Worm (Caenorhabditis elegans) whole organism, L4/young adult: ENCODE measurements around the gene F15E6.5.

Experiments
- dao-5 ChIP-seq: sonication (generic microtip); optimal IDR thresholded peaks from 2 replicates; lab custom pipeline; 2016; ENCODE audit warnings: missing genotype, missing genetic modification characterization, moderate library complexity, missing compliant biosample characterization
- him-1 ChIP-seq: sonication (generic microtip); optimal IDR thresholded peaks from 2 replicates; lab custom pipeline; 2016; ENCODE audit warnings: missing genotype, missing genetic modification reagents, missing genetic modification characterization, missing compliant biosample characterization

DNA sequence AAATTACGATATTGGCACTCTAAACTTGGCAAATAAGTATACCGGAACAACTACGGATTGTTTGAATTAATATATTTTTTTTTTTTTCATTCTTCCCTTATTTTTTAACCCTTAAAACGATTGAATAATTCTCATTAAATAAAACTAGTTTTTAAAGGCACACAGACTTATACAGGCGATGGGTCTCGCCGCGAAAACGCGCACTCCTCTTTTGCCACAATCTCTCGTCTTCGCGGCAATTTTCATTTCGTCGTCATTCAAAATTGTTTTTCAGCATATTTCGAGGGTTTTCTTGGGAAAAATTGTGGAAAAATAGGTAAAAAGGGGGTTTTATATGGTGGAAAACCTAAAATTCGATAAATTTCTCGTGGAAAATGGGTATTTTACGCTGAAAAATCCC is 42.0 kb upstream of the F15E6.5 start:
- TF ChIP-seq dao-5 (tag; lab: Kevin White, UChicago) (no peak), him-1 (tag; lab: Kevin White, UChicago) (no peak)
